Fruit fly (Drosophila melanogaster): ENCODE results near the gene gskt.

dm6 chr3R:31385820-31386330, 13.6 kb downstream of the gskt start:
- TF ChIP-seq psq (optimal IDR thresholded peaks at IDR 0.05) (no peak), Myc (optimal IDR thresholded peaks at IDR 0.05) (no peak), ttk (optimal IDR thresholded peaks at IDR 0.05) (no peak), Sin3A (optimal IDR thresholded peaks at IDR 0.05) (no peak), h (optimal IDR thresholded peaks at IDR 0.05) (no peak), insv (optimal IDR thresholded peaks at IDR 0.05) (no peak)

Measured in Kc167 (cell line).